Worm (Caenorhabditis elegans) whole organism, L2 larva: Measurements from ENCODE around the gene clec-72.

Experiments
- R02D3.7 ChIP-seq: fragments of 150-350 bp; optimal IDR thresholded peaks from 2 replicates; lab custom pipeline; 2014; ENCODE audit warnings: missing biosample characterization, missing genetic modification characterization
- ZK546.5 ChIP-seq: sonication (generic microtip); optimal IDR thresholded peaks from 2 replicates; lab custom pipeline; 2017; ENCODE audit warnings: missing biosample characterization, missing genetic modification characterization
- alr-1 ChIP-seq: fragments of 150-350 bp; optimal IDR thresholded peaks from 2 replicates; lab custom pipeline; 2014; ENCODE audit warnings: missing biosample characterization, missing genetic modification characterization
- aly-2 ChIP-seq: fragments of 150-350 bp; optimal IDR thresholded peaks from 2 replicates; lab custom pipeline; 2014; ENCODE audit warnings: missing biosample characterization, missing genetic modification characterization
- ama-1 ChIP-seq: fragments of 150-350 bp; optimal IDR thresholded peaks from 2 replicates; lab custom pipeline; 2018; ENCODE audit warnings: inconsistent platforms
- crh-2 ChIP-seq: sonication (generic microtip); optimal IDR thresholded peaks from 2 replicates; lab custom pipeline; 2017; ENCODE audit warnings: missing biosample characterization, missing genetic modification characterization
- dmd-4 ChIP-seq: sonication (generic microtip); optimal IDR thresholded peaks from 2 replicates; lab custom pipeline; 2017; ENCODE audit warnings: missing biosample characterization, missing genetic modification characterization
- egl-27 ChIP-seq: sonication (generic microtip); optimal IDR thresholded peaks from 3 replicates; lab custom pipeline; 2017; ENCODE audit warnings: missing biosample characterization, missing genetic modification reagents, missing genetic modification characterization
- fos-1 ChIP-seq: fragments of 150-350 bp; optimal IDR thresholded peaks from 2 replicates; lab custom pipeline; 2014; ENCODE audit warnings: missing biosample characterization, missing genetic modification characterization
- gmeb-1 ChIP-seq: fragments of 150-350 bp; optimal IDR thresholded peaks from 2 replicates; lab custom pipeline; 2014; ENCODE audit warnings: missing biosample characterization, missing genetic modification characterization
- lin-11 ChIP-seq: fragments of 150-350 bp; sonication (generic microtip); optimal IDR thresholded peaks from 2 replicates; lab custom pipeline; 2014; ENCODE audit warnings: missing biosample characterization, missing genetic modification characterization, inconsistent platforms, mixed read lengths
- lin-13 ChIP-seq: fragments of 150-350 bp; optimal IDR thresholded peaks from 2 replicates; lab custom pipeline; 2014; ENCODE audit warnings: missing biosample characterization, missing genetic modification reagents, missing genetic modification characterization
- mab-5 ChIP-seq: fragments of 150-350 bp; optimal IDR thresholded peaks from 2 replicates; lab custom pipeline; 2014; ENCODE audit warnings: missing biosample characterization, missing genetic modification characterization
- mbf-1 ChIP-seq: sonication (generic microtip); optimal IDR thresholded peaks from 2 replicates; lab custom pipeline; 2017; ENCODE audit warnings: missing biosample characterization, missing genetic modification characterization
- mdl-1 ChIP-seq, 2 experiments: fragments of 150-350 bp in 1 of 2; sonication (generic microtip) in 1 of 2; optimal IDR thresholded peaks; 2 replicates each; lab custom pipeline; 2017; ENCODE audit warnings: missing biosample characterization in 2 of 2, missing genetic modification characterization in 2 of 2
- nhr-10 ChIP-seq: sonication (generic microtip); optimal IDR thresholded peaks from 2 replicates; lab custom pipeline; 2017; ENCODE audit warnings: missing biosample characterization, missing genetic modification characterization
- nhr-11 ChIP-seq: fragments of 150-350 bp; optimal IDR thresholded peaks from 2 replicates; lab custom pipeline; 2014; ENCODE audit warnings: missing biosample characterization, missing genetic modification characterization
- nhr-12 ChIP-seq: fragments of 150-350 bp; optimal IDR thresholded peaks from 2 replicates; lab custom pipeline; 2014; ENCODE audit warnings: missing biosample characterization, missing genetic modification characterization
- nhr-129 ChIP-seq: fragments of 150-350 bp; optimal IDR thresholded peaks from 2 replicates; lab custom pipeline; 2014; ENCODE audit warnings: missing biosample characterization, missing genetic modification characterization
- nhr-23 ChIP-seq: fragments of 150-350 bp; optimal IDR thresholded peaks from 2 replicates; lab custom pipeline; 2014; ENCODE audit warnings: missing biosample characterization, missing genetic modification reagents, missing genetic modification characterization
- nhr-237 ChIP-seq: fragments of 150-350 bp; optimal IDR thresholded peaks from 2 replicates; lab custom pipeline; 2014; ENCODE audit warnings: missing biosample characterization, missing genetic modification characterization
- nhr-6 ChIP-seq: fragments of 150-350 bp; optimal IDR thresholded peaks from 2 replicates; lab custom pipeline; 2014; ENCODE audit warnings: missing biosample characterization, missing genetic modification characterization
- nhr-77 ChIP-seq: fragments of 150-350 bp; optimal IDR thresholded peaks from 2 replicates; lab custom pipeline; 2014; ENCODE audit warnings: missing biosample characterization, missing genetic modification characterization
- peb-1 ChIP-seq: fragments of 150-350 bp; optimal IDR thresholded peaks from 2 replicates; lab custom pipeline; 2014; ENCODE audit warnings: missing biosample characterization, missing genetic modification characterization
- sem-4 ChIP-seq: fragments of 150-350 bp; optimal IDR thresholded peaks from 2 replicates; lab custom pipeline; 2014; ENCODE audit warnings: missing biosample characterization, missing genetic modification reagents, missing genetic modification characterization
- skn-1 ChIP-seq: sonication (generic microtip); optimal IDR thresholded peaks from 2 replicates; lab custom pipeline; 2017; ENCODE audit warnings: missing biosample characterization, missing genetic modification characterization
- sma-3 ChIP-seq: sonication (generic microtip); optimal IDR thresholded peaks from 2 replicates; lab custom pipeline; 2016; ENCODE audit warnings: missing genetic modification reagents, missing genetic modification characterization, missing compliant biosample characterization
- sma-9 ChIP-seq, 2 experiments: fragments of 150-350 bp in 1 of 2; sonication (generic microtip) in 1 of 2; optimal IDR thresholded peaks; 2 replicates each; lab custom pipeline; 2014 to 2016; ENCODE audit warnings: missing genetic modification characterization in 2 of 2, mild to moderate bottlenecking in 1 of 2, missing biosample characterization in 1 of 2, missing compliant biosample characterization in 1 of 2, missing genetic modification reagents in 1 of 2, moderate library complexity in 1 of 2
- snpc-4 ChIP-seq: fragments of 150-350 bp; optimal IDR thresholded peaks from 2 replicates; lab custom pipeline; 2014; ENCODE audit warnings: missing biosample characterization, missing genetic modification characterization
- unc-39 ChIP-seq: fragments of 150-350 bp; optimal IDR thresholded peaks from 2 replicates; lab custom pipeline; 2014; ENCODE audit warnings: missing biosample characterization, missing genetic modification characterization
- unc-62 ChIP-seq: fragments of 150-350 bp; optimal IDR thresholded peaks from 2 replicates; lab custom pipeline; 2014; ENCODE audit warnings: missing biosample characterization, missing genetic modification reagents, missing genetic modification characterization
- zag-1 ChIP-seq: fragments of 150-350 bp; optimal IDR thresholded peaks from 2 replicates; lab custom pipeline; 2014; ENCODE audit warnings: missing biosample characterization, missing genetic modification characterization
- ztf-11 ChIP-seq: sonication (generic microtip); optimal IDR thresholded peaks from 2 replicates; lab custom pipeline; 2017; ENCODE audit warnings: missing biosample characterization, missing genetic modification characterization
- ztf-4 ChIP-seq: fragments of 150-350 bp; optimal IDR thresholded peaks from 2 replicates; lab custom pipeline; 2014; ENCODE audit warnings: missing biosample characterization, missing genetic modification characterization

Gene clec-72

ce11 chrIV:3944459-3944858 is at the start of gene clec-72:
TSS of gene clec-72 (plus strand) at chrIV:3944816.
- TF ChIP-seq mab-5 (tag; lab: Kevin White, UChicago) (no peak), peb-1 (tag; lab: Kevin White, UChicago) (no peak), egl-27 (tag; lab: Kevin White, UChicago) (no peak), skn-1 (peak; percentile 11), aly-2 (tag; lab: Kevin White, UChicago) (no peak), mbf-1 (no peak), ZK546.5 (no peak), alr-1 (tag; lab: Kevin White, UChicago) (no peak), ama-1 (lab: Kevin White, UChicago) (no peak), ztf-4 (tag; lab: Kevin White, UChicago) (no peak), fos-1 (tag; lab: Kevin White, UChicago) (peak; percentile 98), lin-11 (tag; lab: Kevin White, UChicago) (no peak), gmeb-1 (tag; lab: Kevin White, UChicago) (peak; percentile 5), nhr-129 (tag; lab: Kevin White, UChicago) (no peak), ztf-11 (tag; lab: Kevin White, UChicago) (no peak), snpc-4 (tag; lab: Kevin White, UChicago) (no peak), sma-9 (GFP tag; optimal IDR thresholded peaks at IDR 0.05; lab: Kevin White, UChicago) (peak; percentile 50), sma-9 (tag; optimal IDR thresholded peaks at IDR 0.05; lab: Kevin White, UChicago) (no peak), unc-39 (tag; lab: Kevin White, UChicago) (no peak), sem-4 (tag; lab: Kevin White, UChicago) (no peak), crh-2 (tag; lab: Kevin White, UChicago) (peak; percentile 18), nhr-10 (no peak), nhr-11 (tag; lab: Kevin White, UChicago) (no peak)
- TF ChIP-seq, all 48 proteins: peak for 5

ce11 chrIV:3899719-3900554 is 44.7 kb upstream of the clec-72 start, which contains the start of gene srz-62:
TSS of gene srz-62 (plus strand) at chrIV:3900504.
- no peak for TF ChIP-seq skn-1
- TF ChIP-seq gmeb-1 (tag; lab: Kevin White, UChicago): peak; percentile 72
- TF ChIP-seq mdl-1 (tag; optimal IDR thresholded peaks at IDR 0.05; lab: Kevin White, UChicago): peak in 1 of 2 experiments; percentile 55
- TF ChIP-seq sma-9 (GFP tag; optimal IDR thresholded peaks at IDR 0.05; lab: Kevin White, UChicago): peak; percentile 49
- TF ChIP-seq sma-9 (tag; optimal IDR thresholded peaks at IDR 0.05; lab: Kevin White, UChicago): no peak
- TF ChIP-seq crh-2 (tag; lab: Kevin White, UChicago): peak; percentile 48
- peak; percentile 92 for TF ChIP-seq egl-27 (tag; lab: Kevin White, UChicago)
- TF ChIP-seq fos-1 (tag; lab: Kevin White, UChicago): peak; percentile 100
- TF ChIP-seq zag-1 (tag; lab: Kevin White, UChicago): no peak
- no peak for TF ChIP-seq ama-1 (lab: Kevin White, UChicago)
- no peak for TF ChIP-seq unc-39 (tag; lab: Kevin White, UChicago)
- no peak for TF ChIP-seq unc-62 (GFP tag; lab: Kevin White, UChicago)
- no peak for TF ChIP-seq dmd-4
- TF ChIP-seq alr-1 (tag; lab: Kevin White, UChicago): no peak

ce11 chrIV:3902955-3903354 is 41.7 kb upstream of the clec-72 start, which contains the start of gene F56D6.6:
TSS of gene F56D6.6 (plus strand) at chrIV:3903255.
- no peak for TF ChIP-seq ztf-11 (tag; lab: Kevin White, UChicago)
- TF ChIP-seq nhr-6: no peak
- TF ChIP-seq dmd-4: no peak
- TF ChIP-seq nhr-10: no peak
- TF ChIP-seq ZK546.5: no peak
- TF ChIP-seq nhr-11 (tag; lab: Kevin White, UChicago): no peak
- TF ChIP-seq egl-27 (tag; lab: Kevin White, UChicago): no peak
- no peak for TF ChIP-seq nhr-77 (tag; lab: Kevin White, UChicago)
- no peak for TF ChIP-seq R02D3.7 (tag; lab: Kevin White, UChicago)
- no peak for TF ChIP-seq nhr-237
- TF ChIP-seq nhr-23 (tag; lab: Kevin White, UChicago): no peak
- no peak for TF ChIP-seq ztf-4 (tag; lab: Kevin White, UChicago)
- TF ChIP-seq unc-39 (tag; lab: Kevin White, UChicago): no peak
- no peak for TF ChIP-seq mdl-1 (tag; optimal IDR thresholded peaks at IDR 0.05; lab: Kevin White, UChicago)
- TF ChIP-seq sma-3 (GFP tag; lab: Kevin White, UChicago): no peak
- TF ChIP-seq sma-9 (GFP tag; optimal IDR thresholded peaks at IDR 0.05; lab: Kevin White, UChicago): no peak
- TF ChIP-seq sma-9 (tag; optimal IDR thresholded peaks at IDR 0.05; lab: Kevin White, UChicago): no peak
- TF ChIP-seq nhr-12: no peak
- TF ChIP-seq skn-1: no peak
- no peak for TF ChIP-seq lin-13
- TF ChIP-seq, all 48 proteins: peak for 0
